Fruit fly (Drosophila melanogaster) whole organism, wandering third instar larva: ENCODE results near the gene in.
A peak's percentile ranks its signal among the peaks of the same experiment; 100 is the strongest.

Source experiments
- Abd-B ChIP-seq: fragments of >200 bp; optimal IDR thresholded peaks from 2 replicates; lab custom pipeline; 2017; ENCODE audit warnings: missing biosample characterization, missing genetic modification characterization
- Myc ChIP-seq: fragments of >200 bp; optimal IDR thresholded peaks from 2 replicates; lab custom pipeline; 2017
- foxo ChIP-seq, 2 experiments: fragments of 200-800 bp; sonication (Bioruptor generic); optimal IDR thresholded peaks; 2 replicates in 1 of 2; 3 replicates in 1 of 2; lab custom pipeline; 2016 to 2017; ENCODE audit warnings: missing biosample characterization in 2 of 2, missing genetic modification characterization in 2 of 2
- pan ChIP-seq: fragments of >200 bp; optimal IDR thresholded peaks from 2 replicates; lab custom pipeline; 2017
- psq ChIP-seq: fragments of 200-800 bp; sonication (Bioruptor generic); optimal IDR thresholded peaks from 3 replicates; lab custom pipeline; 2017; ENCODE audit warnings: missing biosample characterization, mild to moderate bottlenecking, missing genetic modification characterization, moderate library complexity
- rgr ChIP-seq: fragments of 200-800 bp; sonication (Bioruptor generic); optimal IDR thresholded peaks from 3 replicates; lab custom pipeline; 2016; ENCODE audit warnings: missing biosample characterization, mild to moderate bottlenecking, missing genetic modification characterization

DNA sequence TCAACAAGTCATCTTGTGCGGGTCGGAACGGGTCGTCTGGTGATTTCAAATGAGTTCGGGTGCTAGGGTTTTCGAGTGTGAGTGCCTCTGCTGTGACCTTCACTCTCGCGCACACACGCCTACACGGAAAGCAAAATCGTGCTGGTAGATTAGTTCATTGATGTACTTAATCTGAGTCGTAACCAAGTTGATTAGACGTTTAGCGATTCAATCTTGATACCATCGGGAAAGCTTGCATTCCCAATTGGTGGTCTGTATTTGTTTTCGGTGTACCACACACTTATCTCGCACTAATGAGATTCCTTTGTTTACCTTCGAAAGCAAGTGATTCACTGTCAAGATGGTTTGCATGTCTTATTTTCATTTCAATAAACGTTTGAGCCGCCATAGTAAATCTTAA, 22.0 kb downstream of the in start:
- TF ChIP-seq psq (GFP tag; lab: Kevin White, UChicago) (no peak), rgr (GFP tag; lab: Kevin White, UChicago) (peak; percentile 51), Abd-B (GFP tag; lab: Kevin White, UChicago) (no peak), pan (lab: Kevin White, UChicago) (no peak), Myc (lab: Kevin White, UChicago) (no peak), foxo (GFP tag; optimal IDR thresholded peaks at IDR 0.05; lab: Kevin White, UChicago) (peak in 1 of 2 experiments; percentile 44)
